Fruit fly (Drosophila melanogaster): ENCODE results near the gene CG4467.
A peak's percentile ranks its signal among the peaks of the same experiment; 100 is the strongest.

Gene CG4467

dm6 chr3R:23211745-23212254 is 36.9 kb downstream of the CG4467 start (continued):
- TF ChIP-seq CG10669 (GFP tag; optimal IDR thresholded peaks at IDR 0.05) (peak; percentile 47), CG16779 (tag; optimal IDR thresholded peaks at IDR 0.05) (no peak), Hr38 (GFP tag; optimal IDR thresholded peaks at IDR 0.05) (no peak), dsx (GFP tag; optimal IDR thresholded peaks at IDR 0.05; ENCODE audit: poor library complexity, severe bottlenecking) (peak; percentile 14), CG10631 (GFP tag; optimal IDR thresholded peaks at IDR 0.05) (no peak), ss (GFP tag; optimal IDR thresholded peaks at IDR 0.05) (peak; percentile 42 to 58), Lpt (GFP tag; optimal IDR thresholded peaks at IDR 0.05) (no peak), CG6163 (GFP tag; IDR thresholded peaks at IDR 0.05) (peak; percentile 50; the same call in 1 of the 3 replicates), CG6854 (GFP tag; optimal IDR thresholded peaks at IDR 0.05) (no peak), fd59A (GFP tag; optimal IDR thresholded peaks at IDR 0.05) (no peak), CG8119 (GFP tag; IDR thresholded peaks at IDR 0.05) (no peak), OdsH (GFP tag; optimal IDR thresholded peaks at IDR 0.05) (peak; percentile 23)

dm6 chr3R:23210243-23211215 is 38.2 kb downstream of the CG4467 start:
- TF ChIP-seq CG11902 (GFP tag; optimal IDR thresholded peaks at IDR 0.05), result no peak
- peak; percentile 5 for TF ChIP-seq lz (GFP tag; optimal IDR thresholded peaks at IDR 0.05)
- no peak for TF ChIP-seq CG1621 (tag; optimal IDR thresholded peaks at IDR 0.05)
- TF ChIP-seq CG8632 (GFP tag; optimal IDR thresholded peaks at IDR 0.05), result no peak
- TF ChIP-seq fd85E (GFP tag; optimal IDR thresholded peaks at IDR 0.05), result no peak
- no peak for TF ChIP-seq CG3032 (tag; optimal IDR thresholded peaks at IDR 0.05)
- no peak for TF ChIP-seq pdm3 (GFP tag; optimal IDR thresholded peaks at IDR 0.05)
- TF ChIP-seq cyc (GFP tag; optimal IDR thresholded peaks at IDR 0.05), result no peak
- no peak for TF ChIP-seq OdsH (GFP tag; optimal IDR thresholded peaks at IDR 0.05)
- TF ChIP-seq Eip78C (GFP tag), result peak; percentile 52
- TF ChIP-seq Sox15 (GFP tag; optimal IDR thresholded peaks at IDR 0.05), result no peak
- no peak for TF ChIP-seq achi (GFP tag; optimal IDR thresholded peaks at IDR 0.05)
- TF ChIP-seq salr (GFP tag; optimal IDR thresholded peaks at IDR 0.05), result no peak
- TF ChIP-seq Hr4 (GFP tag; optimal IDR thresholded peaks at IDR 0.05), result no peak
- TF ChIP-seq spab (GFP tag; optimal IDR thresholded peaks at IDR 0.05), result no peak
- peak; percentile 96 for TF ChIP-seq svp (GFP tag)
- TF ChIP-seq Lpt (GFP tag; optimal IDR thresholded peaks at IDR 0.05), result no peak
- TF ChIP-seq fkh (GFP tag; optimal IDR thresholded peaks at IDR 0.05), result no peak
- no peak for TF ChIP-seq net (GFP tag; optimal IDR thresholded peaks at IDR 0.05)
- TF ChIP-seq Sox102F (GFP tag; optimal IDR thresholded peaks at IDR 0.05), result peak; percentile 4
- peak; percentile 21 for TF ChIP-seq Sox14 (GFP tag; optimal IDR thresholded peaks at IDR 0.05)
- TF ChIP-seq CG32006 (GFP tag; optimal IDR thresholded peaks at IDR 0.05), result peak; percentile 11
- TF ChIP-seq CG6854 (GFP tag; optimal IDR thresholded peaks at IDR 0.05), result peak; percentile 7
- peak; percentile 18 to 58 for TF ChIP-seq ss (GFP tag; optimal IDR thresholded peaks at IDR 0.05)
- TF ChIP-seq dsx (GFP tag; optimal IDR thresholded peaks at IDR 0.05; ENCODE audit: poor library complexity, severe bottlenecking), result no peak
- TF ChIP-seq topi (GFP tag; optimal IDR thresholded peaks at IDR 0.05), result no peak
- no peak for TF ChIP-seq acj6 (GFP tag; optimal IDR thresholded peaks at IDR 0.05)
- 0 out of 3 replicates have a peak, but pooled peaks have one; percentile 16 for TF ChIP-seq CG8119 (GFP tag; IDR thresholded peaks at IDR 0.05)
- TF ChIP-seq Met (GFP tag; optimal IDR thresholded peaks at IDR 0.05), result peak; percentile 4
- TF ChIP-seq CG34406 (GFP tag; optimal IDR thresholded peaks at IDR 0.05), result no peak
- TF ChIP-seq CG10631 (GFP tag; optimal IDR thresholded peaks at IDR 0.05), result no peak
- TF ChIP-seq eg (GFP tag; IDR thresholded peaks at IDR 0.05), result peak; percentile 49; the same call in 1 of the 3 replicates
- TF ChIP-seq Smox (GFP tag; optimal IDR thresholded peaks at IDR 0.05), result no peak
- no peak for TF ChIP-seq CG4318 (GFP tag; optimal IDR thresholded peaks at IDR 0.05)
- TF ChIP-seq Eip93F (GFP tag; optimal IDR thresholded peaks at IDR 0.05), result peak; percentile 13
- TF ChIP-seq vri (GFP tag; optimal IDR thresholded peaks at IDR 0.05), result peak; percentile 88
- no peak for TF ChIP-seq Ets21C (GFP tag; optimal IDR thresholded peaks at IDR 0.05)
- no peak for TF ChIP-seq CG6163 (GFP tag; IDR thresholded peaks at IDR 0.05)
- no peak for TF ChIP-seq CG11294 (GFP tag; IDR thresholded peaks at IDR 0.05)
- TF ChIP-seq CG8319 (GFP tag; optimal IDR thresholded peaks at IDR 0.05), result no peak
- no peak for TF ChIP-seq CG15336 (GFP tag; IDR thresholded peaks at IDR 0.05)
- no peak for TF ChIP-seq Eip75B (GFP tag; optimal IDR thresholded peaks at IDR 0.05)
- peak; percentile 63 for TF ChIP-seq CG16779 (tag; optimal IDR thresholded peaks at IDR 0.05)
